Worm (Caenorhabditis elegans) whole organism, early embryonic: Measurements from ENCODE around the gene mab-10.
A peak's percentile ranks its signal among the peaks of the same experiment; 100 is the strongest.

Source experiments
- B0310.2 ChIP-seq: sonication (generic microtip); optimal IDR thresholded peaks from 2 replicates; lab custom pipeline; 2016; ENCODE audit warnings: mild to moderate bottlenecking, missing genetic modification characterization, missing compliant biosample characterization
- F13C5.2 ChIP-seq: sonication (generic microtip); optimal IDR thresholded peaks from 2 replicates; lab custom pipeline; 2017; ENCODE audit warnings: mild to moderate bottlenecking, missing genetic modification characterization, inconsistent platforms, missing compliant biosample characterization
- aly-1 ChIP-seq: sonication (generic microtip); optimal IDR thresholded peaks from 2 replicates; lab custom pipeline; 2016; ENCODE audit warnings: missing genetic modification characterization, missing compliant biosample characterization
- ama-1 ChIP-seq: fragments of 150-350 bp; optimal IDR thresholded peaks from 2 replicates; lab custom pipeline; 2014
- ceh-13 ChIP-seq: fragments of 200-800 bp; sonication (Bioruptor generic); optimal IDR thresholded peaks from 2 replicates; lab custom pipeline; 2018; ENCODE audit warnings: mild to moderate bottlenecking, missing genetic modification characterization, missing compliant biosample characterization
- ceh-36 ChIP-seq: sonication (generic microtip); optimal IDR thresholded peaks from 2 replicates; lab custom pipeline; 2016; ENCODE audit warnings: missing genetic modification characterization, inconsistent platforms, missing compliant biosample characterization
- ets-7 ChIP-seq: sonication (generic microtip); optimal IDR thresholded peaks from 2 replicates; lab custom pipeline; 2016; ENCODE audit warnings: missing genotype, missing genetic modification characterization, missing compliant biosample characterization
- flt-1 ChIP-seq: fragments of 200-800 bp; sonication (Bioruptor generic); IDR thresholded peaks from 2 replicates; pipeline ENCODE4 v1.3.6; 2022; ENCODE audit warnings: missing genetic modification characterization, missing compliant biosample characterization
- hmbx-1 ChIP-seq: sonication (generic microtip); optimal IDR thresholded peaks from 2 replicates; lab custom pipeline; 2016; ENCODE audit warnings: mild to moderate bottlenecking, missing genetic modification characterization, missing compliant biosample characterization
- hmg-4 ChIP-seq: fragments of 200-800 bp; sonication (Bioruptor generic); optimal IDR thresholded peaks from 2 replicates; lab custom pipeline; 2018; ENCODE audit warnings: mild to moderate bottlenecking, missing genetic modification characterization, missing compliant biosample characterization
- hnd-1 ChIP-seq: sonication (generic microtip); optimal IDR thresholded peaks from 2 replicates; lab custom pipeline; 2016; ENCODE audit warnings: missing genetic modification characterization, missing compliant biosample characterization
- pes-1 ChIP-seq: fragments of 200-800 bp; sonication (Bioruptor generic); IDR thresholded peaks from 2 replicates; pipeline ENCODE4 v1.3.6; 2022; ENCODE audit warnings: missing genetic modification reagents, missing genetic modification characterization, missing compliant biosample characterization
- scrt-1 ChIP-seq: fragments of 200-800 bp; sonication (Bioruptor generic); IDR thresholded peaks from 2 replicates; pipeline ENCODE4 v1.3.6; 2022; ENCODE audit warnings: missing genetic modification characterization, missing compliant biosample characterization
- sea-1 ChIP-seq: fragments of 200-800 bp; sonication (Bioruptor generic); conservative IDR thresholded peaks from 2 replicates; pipeline ENCODE4 v1.3.6; 2022; ENCODE audit warnings: missing genetic modification characterization, missing compliant biosample characterization
- tbx-11 ChIP-seq: fragments of 200-800 bp; sonication (Bioruptor generic); IDR thresholded peaks from 2 replicates; pipeline ENCODE4 v1.3.6; 2022; ENCODE audit warnings: missing genetic modification characterization, missing compliant biosample characterization
- tbx-37 ChIP-seq: fragments of 200-800 bp; sonication (Bioruptor generic); conservative IDR thresholded peaks from 2 replicates; pipeline ENCODE4 v1.3.6; 2022; ENCODE audit warnings: missing genetic modification reagents, missing genetic modification characterization, missing compliant biosample characterization
- tra-4 ChIP-seq: sonication (generic microtip); optimal IDR thresholded peaks from 2 replicates; lab custom pipeline; 2017; ENCODE audit warnings: missing genetic modification characterization, missing compliant biosample characterization

The mab-10 gene

ce11 chrII:10537988-10538387, 10.1 kb downstream of the mab-10 start:
- TF ChIP-seq ceh-36 (tag; lab: Kevin White, UChicago) (no peak), F13C5.2 (tag; lab: Kevin White, UChicago) (peak; percentile 19), tbx-37 (peak; percentile 40; the same call in 1 of the 2 replicates), pes-1 (GFP tag; lab: Robert Waterston, UW) (no peak)

- TF ChIP-seq F13C5.2 (tag; lab: Kevin White, UChicago) (no peak), ceh-13 (GFP tag; lab: Kevin White, UChicago) (no peak), ceh-36 (tag; lab: Kevin White, UChicago) (no peak), hmbx-1 (no peak), sea-1 (GFP tag; lab: Robert Waterston, UW) (no peak), pes-1 (GFP tag; lab: Robert Waterston, UW) (no peak), tbx-11 (GFP tag; lab: Robert Waterston, UW) (no peak), ama-1 (no peak), flt-1 (GFP tag; lab: Robert Waterston, UW) (no peak), tbx-37 (no peak), hnd-1 (tag; lab: Kevin White, UChicago) (no peak), ets-7 (no peak), scrt-1 (GFP tag; lab: Robert Waterston, UW) (no peak), tra-4 (tag; lab: Kevin White, UChicago) (no peak), B0310.2 (no peak)
These were observed 11.3 kb downstream of the mab-10 start, which contains the start of gene R166.3 for ce11 chrII:10539232-10539631. TSS of gene R166.3 (minus strand) at chrII:10539332.

- TF ChIP-seq ama-1 (peak; percentile 81), flt-1 (GFP tag; lab: Robert Waterston, UW) (no peak; the same call in 1 of the 2 replicates), tbx-37 (peak; percentile 5; the same call in 1 of the 2 replicates), hmg-4 (GFP tag; lab: Kevin White, UChicago) (peak; percentile 2), aly-1 (no peak), pes-1 (GFP tag; lab: Robert Waterston, UW) (peak; percentile 71; the same call in 1 of the 2 replicates), F13C5.2 (tag; lab: Kevin White, UChicago) (peak; percentile 47), sea-1 (GFP tag; lab: Robert Waterston, UW) (peak; percentile 81)
These were observed 14.1 kb downstream of the mab-10 start, which contains the start of gene pro-1 for ce11 chrII:10541923-10542486. TSS of gene pro-1 (minus strand) at chrII:10541996.

- TF ChIP-seq flt-1 (GFP tag; lab: Robert Waterston, UW) = no peak
- TF ChIP-seq scrt-1 (GFP tag; lab: Robert Waterston, UW) = no peak
- 0 out of 2 replicates have a peak, but pooled peaks have one; percentile 7 for TF ChIP-seq pes-1 (GFP tag; lab: Robert Waterston, UW)
- TF ChIP-seq F13C5.2 (tag; lab: Kevin White, UChicago) = no peak
- no peak for TF ChIP-seq tbx-11 (GFP tag; lab: Robert Waterston, UW)
- TF ChIP-seq ets-7 = no peak
- TF ChIP-seq hnd-1 (tag; lab: Kevin White, UChicago) = no peak
- no peak for TF ChIP-seq ceh-13 (GFP tag; lab: Kevin White, UChicago)
- TF ChIP-seq hmg-4 (GFP tag; lab: Kevin White, UChicago) = no peak
- TF ChIP-seq ama-1 = peak; percentile 74
- TF ChIP-seq tbx-37 = no peak
These were observed 15.0 kb downstream of the mab-10 start for ce11 chrII:10542654-10543456.

- TF ChIP-seq aly-1 = no peak
- TF ChIP-seq scrt-1 (GFP tag; lab: Robert Waterston, UW) = 0 out of 2 replicates have a peak, but pooled peaks have one; percentile 35
These were observed 15.7 kb downstream of the mab-10 start for ce11 chrII:10543457-10544137.

- TF ChIP-seq flt-1 (GFP tag; lab: Robert Waterston, UW) = no peak
- TF ChIP-seq ama-1 = peak; percentile 22
These were observed 16.6 kb downstream of the mab-10 start for ce11 chrII:10544374-10544908.

ce11 chrII:10545213-10545612, 17.3 kb downstream of the mab-10 start:
- TF ChIP-seq pes-1 (GFP tag; lab: Robert Waterston, UW) (peak; percentile 73), ceh-36 (tag; lab: Kevin White, UChicago) (peak; percentile 34), ceh-13 (GFP tag; lab: Kevin White, UChicago) (peak; percentile 30), flt-1 (GFP tag; lab: Robert Waterston, UW) (0 out of 2 replicates have a peak, but pooled peaks have one; percentile 36), ama-1 (no peak), hmg-4 (GFP tag; lab: Kevin White, UChicago) (no peak), tra-4 (tag; lab: Kevin White, UChicago) (no peak), aly-1 (no peak), sea-1 (GFP tag; lab: Robert Waterston, UW) (no peak), tbx-11 (GFP tag; lab: Robert Waterston, UW) (no peak)
